Worm (Caenorhabditis elegans) whole organism, L2 larva: ENCODE measurements around the gene F47D12.6.

ENCODE experiments used
- aly-2 ChIP-seq: fragments of 150-350 bp; optimal IDR thresholded peaks from 2 replicates; lab custom pipeline; 2014; ENCODE audit warnings: missing biosample characterization, missing genetic modification characterization
- ama-1 ChIP-seq: fragments of 150-350 bp; optimal IDR thresholded peaks from 2 replicates; lab custom pipeline; 2018; ENCODE audit warnings: inconsistent platforms
- ceh-16 ChIP-seq: fragments of 150-350 bp; optimal IDR thresholded peaks from 2 replicates; lab custom pipeline; 2014; ENCODE audit warnings: missing biosample characterization, missing genetic modification characterization
- ceh-82 ChIP-seq: fragments of 150-350 bp; optimal IDR thresholded peaks from 2 replicates; lab custom pipeline; 2014; ENCODE audit warnings: missing biosample characterization, missing genetic modification characterization
- elt-1 ChIP-seq: fragments of 150-350 bp; optimal IDR thresholded peaks from 2 replicates; lab custom pipeline; 2014; ENCODE audit warnings: missing biosample characterization, missing genetic modification characterization
- elt-3 ChIP-seq: sonication (generic microtip); optimal IDR thresholded peaks from 2 replicates; lab custom pipeline; 2017; ENCODE audit warnings: missing biosample characterization, missing genetic modification characterization
- lin-39 ChIP-seq: fragments of 150-350 bp; optimal IDR thresholded peaks from 2 replicates; lab custom pipeline; 2014; ENCODE audit warnings: missing biosample characterization, missing genetic modification reagents, missing genetic modification characterization
- lsy-2 ChIP-seq, 2 experiments: fragments of 150-350 bp in 1 of 2; sonication (generic microtip) in 1 of 2; optimal IDR thresholded peaks; 2 replicates each; lab custom pipeline; 2014 to 2017; ENCODE audit warnings: missing biosample characterization in 2 of 2, missing genetic modification characterization in 2 of 2
- nhr-11 ChIP-seq: fragments of 150-350 bp; optimal IDR thresholded peaks from 2 replicates; lab custom pipeline; 2014; ENCODE audit warnings: missing biosample characterization, missing genetic modification characterization
- skn-1 ChIP-seq: sonication (generic microtip); optimal IDR thresholded peaks from 2 replicates; lab custom pipeline; 2017; ENCODE audit warnings: missing biosample characterization, missing genetic modification characterization
- sma-3 ChIP-seq: sonication (generic microtip); optimal IDR thresholded peaks from 2 replicates; lab custom pipeline; 2016; ENCODE audit warnings: missing genetic modification reagents, missing genetic modification characterization, missing compliant biosample characterization
- snpc-4 ChIP-seq: fragments of 150-350 bp; optimal IDR thresholded peaks from 2 replicates; lab custom pipeline; 2014; ENCODE audit warnings: missing biosample characterization, missing genetic modification characterization
- zag-1 ChIP-seq: fragments of 150-350 bp; optimal IDR thresholded peaks from 2 replicates; lab custom pipeline; 2014; ENCODE audit warnings: missing biosample characterization, missing genetic modification characterization

ce11 chrIII:6248064-6248687, 38.9 kb downstream of the F47D12.6 start, which contains the start of the genes gen-1 and stt-3:
- TF ChIP-seq nhr-11 (no peak), ceh-82 (tag; lab: Kevin White, UChicago) (no peak), elt-3 (tag; lab: Kevin White, UChicago) (no peak), zag-1 (tag; lab: Kevin White, UChicago) (no peak), snpc-4 (no peak), lsy-2 (tag; optimal IDR thresholded peaks at IDR 0.05; lab: Kevin White, UChicago) (no peak), ama-1 (lab: Kevin White, UChicago) (no peak), elt-1 (tag; lab: Kevin White, UChicago) (no peak), skn-1 (tag; lab: Kevin White, UChicago) (no peak), aly-2 (tag; lab: Kevin White, UChicago) (no peak), lin-39 (no peak), sma-3 (GFP tag; lab: Kevin White, UChicago) (no peak), ceh-16 (tag; lab: Kevin White, UChicago) (no peak)
